Worm (Caenorhabditis elegans) whole organism, L1 larva: ENCODE data around the gene F17C11.2.

ENCODE experiments used
- C34B4.2 ChIP-seq: sonication (generic microtip); optimal IDR thresholded peaks from 2 replicates; lab custom pipeline; 2017; ENCODE audit warnings: mild to moderate bottlenecking, missing genetic modification characterization, missing compliant biosample characterization
- F16B12.6 ChIP-seq: fragments of 150-350 bp; optimal IDR thresholded peaks from 2 replicates; lab custom pipeline; 2014; ENCODE audit warnings: missing biosample characterization, missing genetic modification characterization
- Y116A8C.19 ChIP-seq: sonication (generic microtip); optimal IDR thresholded peaks from 2 replicates; lab custom pipeline; 2016; ENCODE audit warnings: missing compliant biosample characterization, missing genetic modification characterization, borderline replicate concordance
- alr-1 ChIP-seq: fragments of 200-800 bp; sonication (Bioruptor generic); optimal IDR thresholded peaks from 2 replicates; lab custom pipeline; 2018; ENCODE audit warnings: borderline replicate concordance, mild to moderate bottlenecking, missing genetic modification characterization, missing compliant biosample characterization
- blmp-1 ChIP-seq: fragments of 150-350 bp; optimal IDR thresholded peaks from 2 replicates; lab custom pipeline; 2014; ENCODE audit warnings: missing biosample characterization, missing genetic modification characterization
- ceh-8 ChIP-seq: fragments of 200-800 bp; sonication (Bioruptor generic); optimal IDR thresholded peaks from 2 replicates; lab custom pipeline; 2018; ENCODE audit warnings: mild to moderate bottlenecking, missing genetic modification characterization, moderate library complexity, missing compliant biosample characterization
- ceh-82 ChIP-seq, 3 experiments: fragments of 150-350 bp in 1 of 3; sonication (generic microtip) in 2 of 3; optimal IDR thresholded peaks; 2 replicates each; lab custom pipeline; 2014 to 2017; ENCODE audit warnings: missing biosample characterization in 3 of 3, missing genetic modification characterization in 3 of 3
- ceh-88 ChIP-seq: fragments of 200-800 bp; sonication (Bioruptor generic); IDR thresholded peaks from 2 replicates; pipeline ENCODE4 v1.3.6; 2022; ENCODE audit warnings: missing genetic modification characterization, missing compliant biosample characterization
- efl-3 ChIP-seq: fragments of 200-800 bp; sonication (Bioruptor generic); optimal IDR thresholded peaks from 2 replicates; lab custom pipeline; 2018; ENCODE audit warnings: mild to moderate bottlenecking, missing genetic modification characterization, missing compliant biosample characterization
- egl-13 ChIP-seq: sonication (generic microtip); optimal IDR thresholded peaks from 2 replicates; lab custom pipeline; 2016; ENCODE audit warnings: missing genotype, missing genetic modification reagents, missing genetic modification characterization, missing compliant biosample characterization
- egl-27 ChIP-seq, 2 experiments: fragments of 150-350 bp in 1 of 2; sonication (generic microtip); optimal IDR thresholded peaks; 3 replicates each; lab custom pipeline; 2017 to 2018; ENCODE audit warnings: missing biosample characterization in 2 of 2, missing genetic modification characterization in 2 of 2, missing genetic modification reagents in 2 of 2
- fkh-10 ChIP-seq: sonication (generic microtip); optimal IDR thresholded peaks from 2 replicates; lab custom pipeline; 2017; ENCODE audit warnings: missing biosample characterization, missing genetic modification reagents, missing genetic modification characterization
- fkh-4 ChIP-seq: sonication (generic microtip); optimal IDR thresholded peaks from 2 replicates; lab custom pipeline; 2016; ENCODE audit warnings: missing compliant biosample characterization, missing genetic modification characterization, borderline replicate concordance
- fkh-8 ChIP-seq: sonication (generic microtip); optimal IDR thresholded peaks from 2 replicates; lab custom pipeline; 2016; ENCODE audit warnings: mild to moderate bottlenecking, missing genetic modification characterization, missing compliant biosample characterization
- grh-1 ChIP-seq: fragments of 200-800 bp; sonication (Bioruptor generic); IDR thresholded peaks from 2 replicates; pipeline ENCODE4 v1.3.6; 2022; ENCODE audit warnings: missing genetic modification reagents, missing genetic modification characterization, missing compliant biosample characterization
- hlh-17 ChIP-seq: fragments of 200-800 bp; sonication (Bioruptor generic); optimal IDR thresholded peaks from 2 replicates; lab custom pipeline; 2018; ENCODE audit warnings: missing genetic modification characterization, mild to moderate bottlenecking, missing compliant biosample characterization, moderate library complexity, borderline replicate concordance
- hlh-4 ChIP-seq: sonication (generic microtip); optimal IDR thresholded peaks from 2 replicates; lab custom pipeline; 2016; ENCODE audit warnings: mild to moderate bottlenecking, missing genetic modification characterization, missing compliant biosample characterization
- hpl-2 ChIP-seq: fragments of 150-350 bp; optimal IDR thresholded peaks from 2 replicates; lab custom pipeline; 2014; ENCODE audit warnings: missing biosample characterization, missing genetic modification reagents, missing genetic modification characterization
- irx-1 ChIP-seq: sonication (generic microtip); optimal IDR thresholded peaks from 2 replicates; lab custom pipeline; 2016; ENCODE audit warnings: missing genetic modification characterization, missing compliant biosample characterization
- jun-1 ChIP-seq: fragments of 150-350 bp; optimal IDR thresholded peaks from 2 replicates; lab custom pipeline; 2014; ENCODE audit warnings: missing biosample characterization, missing genetic modification reagents, missing genetic modification characterization
- lin-14 ChIP-seq: fragments of 200-800 bp; sonication (Bioruptor generic); optimal IDR thresholded peaks from 2 replicates; lab custom pipeline; 2018; ENCODE audit warnings: mild to moderate bottlenecking, missing genetic modification characterization, moderate library complexity, missing compliant biosample characterization
- lin-35 ChIP-seq, 2 experiments: fragments of 150-350 bp; optimal IDR thresholded peaks; 2 replicates each; lab custom pipeline; 2014; ENCODE audit warnings: missing biosample characterization in 2 of 2, missing genetic modification characterization in 2 of 2, missing genetic modification reagents in 2 of 2
- lin-39 ChIP-seq: fragments of 150-350 bp; optimal IDR thresholded peaks from 2 replicates; lab custom pipeline; 2014; ENCODE audit warnings: missing biosample characterization, missing genetic modification reagents, missing genetic modification characterization
- lsy-2 ChIP-seq, 2 experiments: fragments of 150-350 bp; optimal IDR thresholded peaks; 2 replicates each; lab custom pipeline; 2014; ENCODE audit warnings: missing biosample characterization in 2 of 2, missing genetic modification characterization in 2 of 2
- mab-9 ChIP-seq: fragments of 200-800 bp; sonication (Bioruptor generic); IDR thresholded peaks from 2 replicates; pipeline ENCODE4 v1.3.6; 2022; ENCODE audit warnings: missing genetic modification reagents, missing genetic modification characterization, missing compliant biosample characterization
- mdl-1 ChIP-seq, 2 experiments: fragments of 150-350 bp; optimal IDR thresholded peaks; 2 replicates each; lab custom pipeline; 2014 to 2017; ENCODE audit warnings: missing biosample characterization in 2 of 2, missing genetic modification characterization in 2 of 2, inconsistent platforms in 1 of 2
- mep-1 ChIP-seq: fragments of 150-350 bp; optimal IDR thresholded peaks from 2 replicates; lab custom pipeline; 2014; ENCODE audit warnings: missing biosample characterization, missing genetic modification characterization
- nhr-11 ChIP-seq: fragments of 150-350 bp; optimal IDR thresholded peaks from 2 replicates; lab custom pipeline; 2014; ENCODE audit warnings: missing biosample characterization, missing genetic modification characterization
- nhr-12 ChIP-seq: sonication (generic microtip); optimal IDR thresholded peaks from 2 replicates; lab custom pipeline; 2017; ENCODE audit warnings: missing biosample characterization, missing genetic modification characterization
- nhr-237 ChIP-seq: fragments of 150-350 bp; optimal IDR thresholded peaks from 2 replicates; lab custom pipeline; 2014; ENCODE audit warnings: missing biosample characterization, missing genetic modification characterization
- nhr-47 ChIP-seq: sonication (generic microtip); optimal IDR thresholded peaks from 2 replicates; lab custom pipeline; 2016; ENCODE audit warnings: mild to moderate bottlenecking, missing genetic modification characterization, moderate library complexity, missing compliant biosample characterization
- nhr-71 ChIP-seq: sonication (generic microtip); optimal IDR thresholded peaks from 2 replicates; lab custom pipeline; 2016; ENCODE audit warnings: mild to moderate bottlenecking, missing genetic modification characterization, moderate library complexity, missing compliant biosample characterization
- nhr-77 ChIP-seq: fragments of 150-350 bp; optimal IDR thresholded peaks from 2 replicates; lab custom pipeline; 2014; ENCODE audit warnings: missing biosample characterization, missing genetic modification characterization
- nhr-84 ChIP-seq: sonication (generic microtip); optimal IDR thresholded peaks from 2 replicates; lab custom pipeline; 2017; ENCODE audit warnings: missing biosample characterization, missing genetic modification characterization
- nhr-85 ChIP-seq: sonication (generic microtip); peaks from one replicate; lab custom pipeline; 2016; ENCODE audit warnings: missing genetic modification characterization, inconsistent platforms, missing compliant biosample characterization
- nhr-90 ChIP-seq: sonication (generic microtip); optimal IDR thresholded peaks from 2 replicates; lab custom pipeline; 2016; ENCODE audit warnings: mild to moderate bottlenecking, missing genetic modification characterization, missing compliant biosample characterization; ENCODE audit not compliant: poor library complexity
- pag-3 ChIP-seq: sonication (generic microtip); optimal IDR thresholded peaks from 2 replicates; lab custom pipeline; 2017; ENCODE audit warnings: missing genetic modification characterization, mild to moderate bottlenecking, missing compliant biosample characterization, antibody characterized with exemption, borderline replicate concordance; ENCODE audit not compliant: insufficient read depth
- skn-1 ChIP-seq: fragments of 150-350 bp; optimal IDR thresholded peaks from 2 replicates; lab custom pipeline; 2014; ENCODE audit warnings: missing biosample characterization, missing genetic modification characterization
- sox-4 ChIP-seq: sonication (generic microtip); optimal IDR thresholded peaks from 2 replicates; lab custom pipeline; 2016; ENCODE audit warnings: missing genetic modification characterization, missing compliant biosample characterization
- sup-37 ChIP-seq: fragments of 200-800 bp; sonication (Bioruptor generic); optimal IDR thresholded peaks from 2 replicates; lab custom pipeline; 2018; ENCODE audit warnings: mild to moderate bottlenecking, missing genetic modification characterization, missing compliant biosample characterization
- swsn-7 ChIP-seq: sonication (generic microtip); optimal IDR thresholded peaks from 2 replicates; lab custom pipeline; 2016; ENCODE audit warnings: missing genetic modification characterization, missing compliant biosample characterization
- unc-62 ChIP-seq: fragments of 150-350 bp; optimal IDR thresholded peaks from 2 replicates; lab custom pipeline; 2014; ENCODE audit warnings: missing biosample characterization, missing genetic modification reagents, missing genetic modification characterization
- unc-86 ChIP-seq: sonication (generic microtip); optimal IDR thresholded peaks from 2 replicates; lab custom pipeline; 2016; ENCODE audit warnings: missing genetic modification characterization, missing compliant biosample characterization
- unc-98 ChIP-seq: fragments of 200-800 bp; sonication (Bioruptor generic); IDR thresholded peaks from 2 replicates; pipeline ENCODE4 v1.3.6; 2022; ENCODE audit warnings: missing genetic modification characterization, missing compliant biosample characterization
- zag-1 ChIP-seq: fragments of 150-350 bp; optimal IDR thresholded peaks from 2 replicates; lab custom pipeline; 2014; ENCODE audit warnings: missing biosample characterization, missing genetic modification characterization

Gene F17C11.2

DNA sequence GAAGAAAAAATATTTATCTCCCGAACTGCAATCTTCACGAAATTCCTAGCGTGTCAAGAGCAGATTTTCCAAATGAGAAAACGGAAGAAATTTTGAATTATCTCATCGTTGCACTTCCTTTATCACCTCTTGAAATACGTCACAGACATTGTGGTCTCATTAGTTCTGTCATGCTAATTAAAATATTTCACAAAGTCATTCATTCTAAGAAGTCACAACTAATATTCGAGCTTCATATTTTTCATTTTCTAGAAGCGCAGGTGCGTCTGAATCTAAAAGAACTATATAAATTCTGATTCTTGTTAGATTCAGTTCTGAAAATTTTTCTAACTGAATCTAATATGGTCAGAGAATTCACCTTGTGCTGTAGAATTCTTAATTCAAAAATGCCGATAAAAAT, 820 bp upstream of the F17C11.2 start:
- TF ChIP-seq lin-39 (tag; lab: Kevin White, UChicago) (no peak), nhr-71 (peak; percentile 55), mab-9 (no peak), fkh-10 (GFP tag; lab: Kevin White, UChicago) (peak; percentile 33), egl-27 (tag; optimal IDR thresholded peaks at IDR 0.05; lab: Kevin White, UChicago) (no peak), mdl-1 (tag; optimal IDR thresholded peaks at IDR 0.05; lab: Kevin White, UChicago) (no peak), fkh-8 (tag; lab: Kevin White, UChicago) (peak; percentile 64), efl-3 (GFP tag; lab: Kevin White, UChicago) (no peak), ceh-8 (GFP tag; lab: Kevin White, UChicago) (peak; percentile 67), ceh-82 (tag; optimal IDR thresholded peaks at IDR 0.05; lab: Kevin White, UChicago) (no peak), skn-1 (tag; lab: Kevin White, UChicago) (no peak), nhr-12 (no peak), nhr-47 (peak; percentile 38), unc-98 (GFP tag; lab: Robert Waterston, UW) (no peak)

DNA sequence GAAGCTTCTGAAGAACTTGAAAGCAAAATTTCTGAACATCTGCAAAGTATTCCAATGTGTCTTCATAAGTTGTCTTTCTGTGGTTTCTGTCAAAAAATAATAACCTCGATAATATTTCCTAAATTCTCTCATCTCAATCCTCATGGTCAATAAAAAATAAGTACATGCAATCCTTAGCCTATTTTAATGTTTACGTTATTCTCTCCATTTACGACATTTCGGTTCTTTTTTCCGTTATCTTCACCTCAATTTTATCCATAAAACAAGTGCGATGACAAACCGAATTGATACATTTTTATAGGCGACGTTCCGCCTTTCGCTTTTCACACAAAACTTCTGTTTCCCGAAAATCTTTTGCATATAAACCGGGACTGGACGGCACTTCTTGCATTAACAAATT, 1.5 kb downstream of the F17C11.2 start, which contains the start of gene col-153:
Gene col-153, plus strand, starts transcription at position 301 of the 400 bp plus-strand sequence.
- TF ChIP-seq lin-35 (GFP tag; optimal IDR thresholded peaks at IDR 0.05; lab: Kevin White, UChicago) (no peak), nhr-11 (tag; lab: Kevin White, UChicago) (no peak), blmp-1 (tag; lab: Kevin White, UChicago) (peak; percentile 86)

DNA sequence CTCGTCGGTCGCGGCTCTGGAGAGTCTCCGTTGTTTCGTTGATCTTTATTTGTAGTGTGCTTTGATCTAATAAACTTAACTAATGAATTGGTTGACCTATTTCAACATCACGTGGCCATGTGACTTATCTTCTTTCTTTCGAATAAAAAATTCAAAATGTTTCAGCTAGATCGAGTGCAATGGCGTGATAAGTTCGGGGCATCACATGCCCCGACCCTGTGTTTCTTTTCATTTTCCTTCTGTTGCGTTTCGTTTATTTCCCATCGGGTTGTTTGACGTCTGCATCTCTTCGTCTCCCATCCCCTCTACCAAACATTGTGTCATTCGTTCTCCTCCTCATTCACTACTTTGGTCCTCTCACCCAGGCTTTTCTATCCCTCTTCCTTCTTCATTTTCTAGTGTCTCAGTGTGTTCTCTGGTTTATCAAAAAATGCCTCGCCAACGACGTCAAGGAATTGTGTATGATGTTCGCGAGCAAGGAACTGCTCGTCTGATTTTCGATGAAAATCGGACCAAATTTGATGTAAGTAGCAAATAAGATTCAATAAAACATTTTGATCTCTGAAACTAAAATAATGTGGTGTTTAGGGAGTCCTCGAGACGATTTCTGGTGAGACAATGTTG, 3.7 kb downstream of the F17C11.2 start, which contains the start of gene F17C11.4:
Gene F17C11.4, plus strand, starts transcription at position 206 of the 624 bp plus-strand sequence.
- no peak for TF ChIP-seq hlh-17 (GFP tag; lab: Kevin White, UChicago)
- no peak for TF ChIP-seq nhr-84
- peak; percentile 80 to 81 for TF ChIP-seq lsy-2 (tag; optimal IDR thresholded peaks at IDR 0.05; lab: Kevin White, UChicago)
- no peak for TF ChIP-seq hlh-4 (tag; lab: Kevin White, UChicago)
- TF ChIP-seq efl-3 (GFP tag; lab: Kevin White, UChicago): no peak
- TF ChIP-seq egl-27 (tag; optimal IDR thresholded peaks at IDR 0.05; lab: Kevin White, UChicago): peak; percentile 59 to 60
- peak; percentile 72 for TF ChIP-seq irx-1 (tag; lab: Kevin White, UChicago)
- TF ChIP-seq nhr-90: peak; percentile 83
- TF ChIP-seq hpl-2 (GFP tag; lab: Kevin White, UChicago): no peak
- TF ChIP-seq ceh-88 (GFP tag; lab: Robert Waterston, UW): 0 out of 2 replicates have a peak, but pooled peaks have one; percentile 17
- no peak for TF ChIP-seq unc-62
- TF ChIP-seq nhr-47: peak; percentile 83
- no peak for TF ChIP-seq C34B4.2 (tag; lab: Kevin White, UChicago)
- no peak for TF ChIP-seq grh-1
- no peak for TF ChIP-seq Y116A8C.19
- no peak for TF ChIP-seq nhr-12
- no peak for TF ChIP-seq nhr-237 (tag; lab: Kevin White, UChicago)
- no peak for TF ChIP-seq sox-4 (tag; lab: Kevin White, UChicago)
- peak; percentile 93 for TF ChIP-seq blmp-1 (tag; lab: Kevin White, UChicago)
- TF ChIP-seq zag-1 (tag; lab: Kevin White, UChicago): no peak
- TF ChIP-seq lin-14 (GFP tag; lab: Kevin White, UChicago): peak; percentile 96
- no peak for TF ChIP-seq F16B12.6 (tag; lab: Kevin White, UChicago)
- TF ChIP-seq nhr-85 (tag; lab: Kevin White, UChicago): peak; percentile 98
- TF ChIP-seq mdl-1 (tag; optimal IDR thresholded peaks at IDR 0.05; lab: Kevin White, UChicago): peak in 1 of 2 experiments; percentile 97
- TF ChIP-seq nhr-77: peak; percentile 2
- TF ChIP-seq fkh-8 (tag; lab: Kevin White, UChicago): peak; percentile 71
- peak; percentile 61 for TF ChIP-seq egl-13 (tag; lab: Kevin White, UChicago)
- TF ChIP-seq fkh-4: no peak
- peak; percentile 77 for TF ChIP-seq swsn-7
- TF ChIP-seq mep-1 (tag; lab: Kevin White, UChicago): peak; percentile 75
- peak; percentile 35 for TF ChIP-seq fkh-10 (GFP tag; lab: Kevin White, UChicago)
- TF ChIP-seq sup-37: no peak
- TF ChIP-seq jun-1 (tag; lab: Kevin White, UChicago): peak; percentile 64
- peak; percentile 70 for TF ChIP-seq pag-3 (tag; lab: Kevin White, UChicago)
- TF ChIP-seq alr-1 (tag; lab: Kevin White, UChicago): no peak
- peak; percentile 56 for TF ChIP-seq unc-86 (tag; lab: Kevin White, UChicago)
